Worm (Caenorhabditis elegans) whole organism, L4 larva: ENCODE measurements around the gene srbc-83.
"Not testable (repeated sequence)": the region's sequence is repeated elsewhere in the genome, so short reads cannot be mapped to it uniquely, and the experiment has no call there.

ENCODE experiments used
- D1046.2 ChIP-seq: fragments of 200-800 bp; sonication (Bioruptor generic); IDR thresholded peaks from 2 replicates; pipeline ENCODE4 v1.3.6; 2022; ENCODE audit warnings: missing genetic modification characterization, missing compliant biosample characterization
- F49E8.2 ChIP-seq: sonication (generic microtip); optimal IDR thresholded peaks from 2 replicates; lab custom pipeline; 2016; ENCODE audit warnings: missing compliant biosample characterization, mild to moderate bottlenecking, missing genetic modification characterization, borderline replicate concordance
- T26A8.4 ChIP-seq: fragments of 200-800 bp; sonication (Bioruptor generic); IDR thresholded peaks from 2 replicates; pipeline ENCODE4 v1.3.6; 2022; ENCODE audit warnings: missing genetic modification characterization, missing compliant biosample characterization
- Y75B8A.6 ChIP-seq: fragments of 200-800 bp; sonication (Bioruptor generic); IDR thresholded peaks from 2 replicates; pipeline ENCODE4 v1.3.6; 2022; ENCODE audit warnings: missing genetic modification reagents, missing genetic modification characterization, missing compliant biosample characterization
- aha-1 ChIP-seq: fragments of 150-350 bp; peaks from one replicate; lab custom pipeline; 2014; ENCODE audit warnings: missing biosample characterization, missing genetic modification characterization
- ceh-20 ChIP-seq: fragments of 200-800 bp; sonication (Bioruptor generic); IDR thresholded peaks from 2 replicates; pipeline ENCODE4 v1.3.6; 2022; ENCODE audit warnings: missing genetic modification reagents, missing genetic modification characterization, missing compliant biosample characterization
- ces-1 ChIP-seq: fragments of 150-350 bp; sonication (generic microtip); optimal IDR thresholded peaks from 4 replicates; lab custom pipeline; 2014; ENCODE audit warnings: missing biosample characterization, missing genetic modification reagents, missing genetic modification characterization
- ctbp-1 ChIP-seq: fragments of 200-800 bp; sonication (Bioruptor generic); IDR thresholded peaks from 2 replicates; pipeline ENCODE4 v1.3.6; 2022; ENCODE audit warnings: missing genetic modification reagents, missing genetic modification characterization, missing compliant biosample characterization
- daf-16 ChIP-seq, 3 experiments: sonication (generic microtip); optimal IDR thresholded peaks; 2 replicates each; lab custom pipeline; 2016 to 2017; ENCODE audit warnings: missing genetic modification characterization in 3 of 3, missing genetic modification reagents in 3 of 3, mild to moderate bottlenecking in 2 of 3, missing compliant biosample characterization in 2 of 3, missing biosample characterization in 1 of 3, moderate library complexity in 1 of 3
- daf-19 ChIP-seq: fragments of 200-800 bp; sonication (Bioruptor generic); conservative IDR thresholded peaks from 2 replicates; pipeline ENCODE4 v1.3.6; 2022; ENCODE audit warnings: missing genetic modification characterization, missing compliant biosample characterization
- daf-8 ChIP-seq: fragments of 200-800 bp; sonication (Bioruptor generic); IDR thresholded peaks from 2 replicates; pipeline ENCODE4 v1.3.6; 2022; ENCODE audit warnings: missing genetic modification characterization, missing compliant biosample characterization
- dmd-6 ChIP-seq: fragments of 200-800 bp; sonication (Bioruptor generic); IDR thresholded peaks from 2 replicates; pipeline ENCODE4 v1.3.6; 2022; ENCODE audit warnings: missing genetic modification reagents, missing genetic modification characterization, missing compliant biosample characterization
- dmd-8 ChIP-seq: fragments of 200-800 bp; sonication (Bioruptor generic); IDR thresholded peaks from 2 replicates; pipeline ENCODE4 v1.3.6; 2022; ENCODE audit warnings: missing genetic modification characterization, missing compliant biosample characterization
- dve-1 ChIP-seq: sonication (generic microtip); optimal IDR thresholded peaks from 2 replicates; lab custom pipeline; 2017; ENCODE audit warnings: antibody characterized with exemption, mild to moderate bottlenecking, missing genetic modification characterization, missing compliant biosample characterization; ENCODE audit not compliant: insufficient read depth
- egl-43 ChIP-seq: fragments of 200-800 bp; sonication (Bioruptor generic); IDR thresholded peaks from 2 replicates; pipeline ENCODE4 v1.3.6; 2022; ENCODE audit warnings: missing genetic modification reagents, missing genetic modification characterization, missing compliant biosample characterization
- hif-1 ChIP-seq, 2 experiments: sonication (generic microtip); optimal IDR thresholded peaks; 2 replicates each; lab custom pipeline; 2016 to 2017; ENCODE audit warnings: missing compliant biosample characterization in 2 of 2, missing genetic modification characterization in 2 of 2, missing genetic modification reagents in 2 of 2, missing genotype in 2 of 2, mild to moderate bottlenecking in 1 of 2
- hlh-11 ChIP-seq: fragments of 200-800 bp; sonication (Bioruptor generic); optimal IDR thresholded peaks from 2 replicates; lab custom pipeline; 2018; ENCODE audit warnings: mild to moderate bottlenecking, missing genetic modification characterization, missing compliant biosample characterization
- hlh-30 ChIP-seq: sonication (generic microtip); optimal IDR thresholded peaks from 2 replicates; lab custom pipeline; 2017; ENCODE audit warnings: antibody characterized with exemption, mild to moderate bottlenecking, missing genetic modification characterization, missing compliant biosample characterization; ENCODE audit not compliant: insufficient read depth
- lim-7 ChIP-seq: fragments of 200-800 bp; sonication (Bioruptor generic); IDR thresholded peaks from 2 replicates; pipeline ENCODE4 v1.3.6; 2022; ENCODE audit warnings: missing genetic modification characterization, missing compliant biosample characterization
- mdl-1 ChIP-seq, 2 experiments: fragments of 150-350 bp in 1 of 2; sonication (generic microtip) in 1 of 2; optimal IDR thresholded peaks; 2 replicates each; lab custom pipeline; 2014 to 2017; ENCODE audit warnings: missing biosample characterization in 2 of 2, missing genetic modification characterization in 2 of 2
- mdt-29 ChIP-seq: fragments of 200-800 bp; sonication (Bioruptor generic); IDR thresholded peaks from 2 replicates; pipeline ENCODE4 v1.3.6; 2022; ENCODE audit warnings: missing genetic modification reagents, missing genetic modification characterization, missing compliant biosample characterization
- mes-2 ChIP-seq: sonication (generic microtip); optimal IDR thresholded peaks from 2 replicates; lab custom pipeline; 2016; ENCODE audit warnings: missing genotype, mild to moderate bottlenecking, missing genetic modification characterization, missing compliant biosample characterization; ENCODE audit not compliant: poor library complexity, severe bottlenecking
- nhr-102 ChIP-seq: sonication (generic microtip); optimal IDR thresholded peaks from 2 replicates; lab custom pipeline; 2016; ENCODE audit warnings: mild to moderate bottlenecking, missing genetic modification characterization, moderate library complexity, missing compliant biosample characterization
- nhr-11 ChIP-seq: fragments of 150-350 bp; optimal IDR thresholded peaks from 2 replicates; lab custom pipeline; 2014; ENCODE audit warnings: missing biosample characterization, missing genetic modification characterization
- nhr-25 ChIP-seq: sonication (generic microtip); optimal IDR thresholded peaks from 2 replicates; lab custom pipeline; 2017; ENCODE audit warnings: missing genetic modification characterization, mild to moderate bottlenecking, missing compliant biosample characterization, antibody characterized with exemption, moderate library complexity, borderline replicate concordance; ENCODE audit not compliant: insufficient read depth
- nhr-28 ChIP-seq: fragments of 150-350 bp; optimal IDR thresholded peaks from 2 replicates; lab custom pipeline; 2014; ENCODE audit warnings: missing biosample characterization, missing genetic modification characterization
- nhr-48 ChIP-seq: sonication (generic microtip); optimal IDR thresholded peaks from 2 replicates; lab custom pipeline; 2016; ENCODE audit warnings: mild to moderate bottlenecking, missing genetic modification characterization, missing compliant biosample characterization
- nhr-6 ChIP-seq: fragments of 150-350 bp; optimal IDR thresholded peaks from 2 replicates; lab custom pipeline; 2014; ENCODE audit warnings: missing biosample characterization, missing genetic modification characterization
- nhr-77 ChIP-seq: fragments of 150-350 bp; optimal IDR thresholded peaks from 2 replicates; lab custom pipeline; 2014; ENCODE audit warnings: missing biosample characterization, missing genetic modification characterization
- pqm-1 ChIP-seq: sonication (generic microtip); optimal IDR thresholded peaks from 2 replicates; lab custom pipeline; 2017; ENCODE audit warnings: missing biosample characterization, missing genetic modification characterization
- set-16 ChIP-seq: fragments of 200-800 bp; sonication (Bioruptor generic); IDR thresholded peaks from 2 replicates; pipeline ENCODE4 v1.3.6; 2022; ENCODE audit warnings: missing genetic modification reagents, missing genetic modification characterization, missing compliant biosample characterization
- unc-130 ChIP-seq: sonication (generic microtip); optimal IDR thresholded peaks from 2 replicates; lab custom pipeline; 2016; ENCODE audit warnings: missing genetic modification reagents, missing genetic modification characterization, missing compliant biosample characterization

Gene srbc-83

DNA sequence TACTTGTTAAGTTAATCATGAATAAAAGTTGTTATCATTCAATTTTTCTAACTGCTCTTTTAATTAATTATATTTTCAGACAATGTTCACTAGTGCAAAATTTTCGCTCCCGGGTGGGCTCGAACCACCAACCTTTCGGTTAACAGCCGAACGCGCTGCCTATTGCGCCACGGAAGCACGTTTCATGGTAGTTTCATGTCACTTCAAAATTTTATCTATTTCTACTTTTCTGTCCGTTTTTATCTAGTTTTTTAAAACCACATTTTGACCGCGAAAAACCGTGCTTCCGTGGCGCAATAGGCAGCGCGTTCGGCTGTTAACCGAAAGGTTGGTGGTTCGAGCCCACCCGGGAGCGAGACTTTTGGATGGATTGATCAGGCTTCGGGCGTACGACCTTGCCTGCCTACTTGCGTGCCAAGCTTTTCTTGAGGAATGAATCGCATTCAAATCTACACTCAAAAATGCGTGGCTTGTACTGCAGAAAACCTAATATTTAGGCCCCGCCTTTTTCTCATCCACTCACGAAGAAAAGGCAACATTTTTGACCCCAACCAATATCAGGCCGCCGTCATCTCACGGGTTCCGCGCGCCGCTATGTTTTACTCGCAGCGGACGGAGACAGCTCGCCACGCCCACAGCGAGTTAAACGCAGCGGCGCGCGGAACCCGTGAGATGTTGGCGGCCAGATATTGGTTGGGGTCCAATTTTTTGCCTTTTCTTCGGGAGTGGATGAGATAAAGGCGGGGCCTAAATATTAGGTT is 44.5 kb downstream of the srbc-83 start:
- peak; percentile 63 for TF ChIP-seq egl-43
- TF ChIP-seq hlh-30 (tag; lab: Kevin White, UChicago) = peak; percentile 14
- peak; percentile 66 for TF ChIP-seq set-16 (GFP tag; lab: Robert Waterston, UW)
- TF ChIP-seq T26A8.4 (GFP tag; lab: Robert Waterston, UW) = 0 out of 2 replicates have a peak, but pooled peaks have one; percentile 12
- TF ChIP-seq dmd-6 = peak; percentile 43; the same call in 1 of the 2 replicates
- peak; percentile 51; the same call in 1 of the 2 replicates for TF ChIP-seq mdt-29 (GFP tag; lab: Robert Waterston, UW)
- peak; percentile 10 for TF ChIP-seq hlh-11 (tag; lab: Kevin White, UChicago)
- peak; percentile 9 for TF ChIP-seq nhr-102 (tag; lab: Kevin White, UChicago)
- peak; percentile 92 for TF ChIP-seq aha-1
- TF ChIP-seq lim-7 (GFP tag; lab: Robert Waterston, UW) = peak; percentile 26; the same call in 1 of the 2 replicates
- peak; percentile 27 for TF ChIP-seq dve-1 (tag; lab: Kevin White, UChicago)
- not testable (repeated sequence) for TF ChIP-seq daf-16 (GFP tag; optimal IDR thresholded peaks at IDR 0.05; lab: Kevin White, UChicago)
- peak; percentile 24 for TF ChIP-seq daf-16 (tag; optimal IDR thresholded peaks at IDR 0.05; lab: Kevin White, UChicago)

DNA sequence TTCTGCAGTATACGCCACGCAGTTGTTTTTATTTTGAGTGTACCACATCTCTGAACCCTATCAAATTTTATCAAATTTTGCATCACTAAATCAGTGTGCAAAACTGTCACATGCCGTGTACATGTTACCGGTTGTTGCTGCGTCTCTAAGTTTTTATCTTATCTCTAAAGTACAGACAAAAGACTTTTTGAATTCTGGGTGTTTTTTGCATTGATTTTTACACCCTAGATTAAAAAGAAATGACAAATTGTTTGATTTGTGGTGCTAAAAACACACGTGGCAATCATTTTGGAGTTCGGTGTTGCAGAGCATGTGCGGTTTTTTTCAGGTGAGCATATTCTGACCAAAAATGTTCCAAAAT is 45.1 kb downstream of the srbc-83 start, which contains the start of gene nhr-193:
Gene nhr-193 (plus strand): TSS at position 51 of the 361 bp plus-strand sequence.
- peak in 1 of 2 experiments; percentile 39 for TF ChIP-seq mdl-1 (tag; optimal IDR thresholded peaks at IDR 0.05; lab: Kevin White, UChicago)
- TF ChIP-seq D1046.2 = no peak
- TF ChIP-seq hlh-11 (tag; lab: Kevin White, UChicago) = peak; percentile 63
- peak; percentile 46 for TF ChIP-seq pqm-1
- TF ChIP-seq nhr-77 = peak; percentile 1
- peak; percentile 61 for TF ChIP-seq dve-1 (tag; lab: Kevin White, UChicago)
- no peak for TF ChIP-seq daf-19 (GFP tag; lab: Robert Waterston, UW)
- TF ChIP-seq ces-1 (GFP tag; lab: Kevin White, UChicago) = no peak
- TF ChIP-seq ctbp-1 (GFP tag; lab: Robert Waterston, UW) = no peak
- TF ChIP-seq dmd-6 = peak; percentile 74
- no peak for TF ChIP-seq unc-130
- TF ChIP-seq nhr-25 (tag; lab: Kevin White, UChicago) = no peak
- no peak for TF ChIP-seq mes-2 (tag; lab: Kevin White, UChicago)
- no peak for TF ChIP-seq nhr-48 (tag; lab: Kevin White, UChicago)
- TF ChIP-seq Y75B8A.6 (GFP tag; lab: Robert Waterston, UW) = no peak
- TF ChIP-seq nhr-6 (tag; lab: Kevin White, UChicago) = no peak
- TF ChIP-seq dmd-8 (GFP tag; lab: Robert Waterston, UW) = no peak
- no peak for TF ChIP-seq ceh-20
- no peak for TF ChIP-seq daf-8
- TF ChIP-seq nhr-28 (tag; lab: Kevin White, UChicago) = peak; percentile 54
- TF ChIP-seq F49E8.2 = no peak
- no peak for TF ChIP-seq daf-16 (GFP tag; optimal IDR thresholded peaks at IDR 0.05; lab: Kevin White, UChicago)
- peak; percentile 39 for TF ChIP-seq daf-16 (tag; optimal IDR thresholded peaks at IDR 0.05; lab: Kevin White, UChicago)
- TF ChIP-seq nhr-11 (tag; lab: Kevin White, UChicago) = no peak
- peak; percentile 18 for TF ChIP-seq hlh-30 (tag; lab: Kevin White, UChicago)

DNA sequence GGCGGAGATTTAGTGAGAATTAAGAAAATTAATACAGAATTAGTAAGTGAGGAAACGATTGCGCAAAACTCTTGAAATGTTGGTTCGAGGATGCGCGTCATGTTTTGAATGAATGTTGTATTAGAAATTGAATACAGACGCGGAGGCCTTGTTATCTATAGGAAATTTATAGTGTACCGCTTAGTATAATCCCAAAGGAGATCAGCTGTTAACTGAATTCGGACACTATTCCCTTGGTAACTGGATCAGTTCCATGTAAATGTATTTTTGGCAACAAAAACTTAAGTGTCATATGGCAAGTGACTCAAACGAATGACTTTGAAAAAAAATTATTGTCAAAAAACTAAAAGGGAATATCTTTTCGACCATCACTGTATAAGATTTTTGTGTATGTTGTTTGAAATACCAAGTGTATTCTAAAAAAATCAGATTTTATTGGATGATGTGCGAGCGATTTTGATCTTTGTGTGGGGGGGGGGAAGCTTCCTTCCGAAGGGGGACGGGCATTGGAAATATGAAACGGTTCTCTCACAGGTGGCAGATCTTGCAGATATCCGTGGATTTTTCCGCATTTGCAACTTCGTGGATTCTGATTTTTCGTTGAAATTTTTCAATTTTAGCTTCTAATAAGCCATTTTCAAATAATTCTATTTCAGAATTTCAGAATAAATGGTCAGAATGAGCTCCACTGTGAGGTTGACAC is 49.4 kb downstream of the srbc-83 start, which contains the start of the genes W08G11.5 and W08G11.1:
Gene W08G11.5 (minus strand): TSS at position 101 of the 703 bp plus-strand sequence.
Gene W08G11.1 (plus strand): TSS at position 653 of the 703 bp plus-strand sequence.
- TF ChIP-seq hif-1 (tag; optimal IDR thresholded peaks at IDR 0.05; lab: Kevin White, UChicago) (no peak), aha-1 (peak; percentile 33), ceh-20 (no peak)
